Fruit fly (Drosophila melanogaster): ENCODE results near the gene stumps.

The stumps gene

dm6 chr3R:14656760-14657604 is 80.0 kb downstream of the stumps start, which contains the start of gene CG3505 (continued):
- no peak for TF ChIP-seq spab (GFP tag; optimal IDR thresholded peaks at IDR 0.05)
- TF ChIP-seq fd59A (GFP tag; optimal IDR thresholded peaks at IDR 0.05): peak; percentile 6
- 0 out of 2 replicates have a peak, but pooled peaks have one; percentile 19 for TF ChIP-seq Gug (GFP tag; IDR thresholded peaks at IDR 0.05)
- TF ChIP-seq Eip75B (GFP tag; optimal IDR thresholded peaks at IDR 0.05): peak; percentile 56
- peak in 1 of 2 experiments; percentile 61 for TF ChIP-seq ss (GFP tag; optimal IDR thresholded peaks at IDR 0.05)
- TF ChIP-seq CG16779 (tag; optimal IDR thresholded peaks at IDR 0.05): peak; percentile 21
- no peak for TF ChIP-seq net (GFP tag; optimal IDR thresholded peaks at IDR 0.05)
- TF ChIP-seq OdsH (GFP tag; optimal IDR thresholded peaks at IDR 0.05): no peak
- no peak for TF ChIP-seq CG32006 (GFP tag; optimal IDR thresholded peaks at IDR 0.05)
- peak; percentile 39 for TF ChIP-seq CG3032 (tag; optimal IDR thresholded peaks at IDR 0.05)
- no peak for TF ChIP-seq svp (GFP tag)
- no peak for TF ChIP-seq CG11902 (GFP tag; optimal IDR thresholded peaks at IDR 0.05)
- TF ChIP-seq Hr38 (GFP tag; optimal IDR thresholded peaks at IDR 0.05): no peak
- TF ChIP-seq CG11762 (GFP tag; optimal IDR thresholded peaks at IDR 0.05; ENCODE audit: insufficient read depth): peak; percentile 6
- peak; percentile 63 for TF ChIP-seq CG6163 (GFP tag; IDR thresholded peaks at IDR 0.05)
- TF ChIP-seq CG10669 (GFP tag; optimal IDR thresholded peaks at IDR 0.05): peak; percentile 53
- peak; percentile 14 for TF ChIP-seq esn (GFP tag; optimal IDR thresholded peaks at IDR 0.05)
- no peak for TF ChIP-seq CG8319 (GFP tag; optimal IDR thresholded peaks at IDR 0.05)
- no peak for TF ChIP-seq acj6 (GFP tag; optimal IDR thresholded peaks at IDR 0.05)
- TF ChIP-seq CG31627 (GFP tag; optimal IDR thresholded peaks at IDR 0.05): no peak
- TF ChIP-seq CG11294 (GFP tag; IDR thresholded peaks at IDR 0.05): peak; percentile 41; the same call in 1 of the 2 replicates
- no peak for TF ChIP-seq CG4318 (GFP tag; optimal IDR thresholded peaks at IDR 0.05)
- TF ChIP-seq CG8632 (GFP tag; optimal IDR thresholded peaks at IDR 0.05): peak; percentile 28
- no peak for TF ChIP-seq Hr4 (GFP tag; optimal IDR thresholded peaks at IDR 0.05)
- no peak for TF ChIP-seq vri (GFP tag; optimal IDR thresholded peaks at IDR 0.05)

dm6 chr3R:14657605-14657910 is 80.5 kb downstream of the stumps start:
- TF ChIP-seq svp (GFP tag) (peak; percentile 91), CG11902 (GFP tag; optimal IDR thresholded peaks at IDR 0.05) (no peak), lz (GFP tag; optimal IDR thresholded peaks at IDR 0.05) (no peak)

All from whole organism, prepupa.